Fruit fly (Drosophila melanogaster): ENCODE results near the gene Jhbp11.

DNA sequence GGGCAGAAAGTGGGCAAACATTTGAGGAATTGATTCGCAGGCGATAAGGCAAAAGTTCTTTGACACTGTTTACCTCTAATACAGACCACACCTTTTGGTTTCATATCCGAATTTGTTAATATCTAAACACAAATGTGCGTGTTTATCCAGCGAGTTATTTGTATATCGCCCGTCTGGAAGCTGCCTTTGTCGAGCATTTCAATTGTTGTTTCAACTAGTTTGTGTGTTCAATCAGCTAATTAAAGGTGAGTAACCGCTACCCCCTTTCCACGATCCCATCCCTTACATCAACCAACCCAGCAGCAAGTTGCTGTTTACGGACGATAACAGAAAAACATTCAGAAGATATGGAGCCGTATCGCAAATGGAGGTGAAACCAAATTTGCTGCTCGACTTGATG, 30.4 kb downstream of the Jhbp11 start:
- TF ChIP-seq kay (GFP tag; ENCODE audit: borderline replicate concordance) (peak; percentile 56), Mnt (GFP tag; optimal IDR thresholded peaks at IDR 0.05) (no peak), CG14711 (tag; optimal IDR thresholded peaks at IDR 0.05) (peak; percentile 11), CG7045 (GFP tag; optimal IDR thresholded peaks at IDR 0.05) (peak; percentile 29), ovo (GFP tag; optimal IDR thresholded peaks at IDR 0.05) (peak; percentile 44), Crg-1 (GFP tag; optimal IDR thresholded peaks at IDR 0.05) (peak; percentile 63), CG7101 (tag; optimal IDR thresholded peaks at IDR 0.05) (peak; percentile 46), CG5204 (GFP tag; optimal IDR thresholded peaks at IDR 0.05) (no peak), CG12768 (GFP tag; optimal IDR thresholded peaks at IDR 0.05) (peak; percentile 39), pad (GFP tag; optimal IDR thresholded peaks at IDR 0.05) (no peak)

All from whole organism, adult.